Worm (Caenorhabditis elegans): ENCODE data around the gene C23H4.8.
A peak's percentile ranks its signal among the peaks of the same experiment; 100 is the strongest.

The C23H4.8 gene

ce11 chrX:12216943-12217342, at the start of gene C23H4.8:
Gene C23H4.8, plus strand, starts transcription at chrX:12217243.
- TF ChIP-seq nhr-6 (tag; optimal IDR thresholded peaks at IDR 0.05) (no peak), ztf-11 (tag; optimal IDR thresholded peaks at IDR 0.05) (no peak), sem-4 (tag; optimal IDR thresholded peaks at IDR 0.05) (no peak), mdl-1 (tag; optimal IDR thresholded peaks at IDR 0.05) (no peak), sma-3 (GFP tag; optimal IDR thresholded peaks at IDR 0.05) (no peak), zag-1 (tag; optimal IDR thresholded peaks at IDR 0.05) (no peak), ztf-4 (tag; optimal IDR thresholded peaks at IDR 0.05) (no peak), sma-9 (GFP tag; optimal IDR thresholded peaks at IDR 0.05) (no peak), sma-9 (tag; optimal IDR thresholded peaks at IDR 0.05) (no peak), elt-1 (tag; optimal IDR thresholded peaks at IDR 0.05) (no peak), nhr-129 (tag; optimal IDR thresholded peaks at IDR 0.05) (no peak), ceh-16 (tag; optimal IDR thresholded peaks at IDR 0.05) (no peak), unc-62 (GFP tag; optimal IDR thresholded peaks at IDR 0.05) (no peak), nhr-11 (tag; optimal IDR thresholded peaks at IDR 0.05) (no peak)

DNA sequence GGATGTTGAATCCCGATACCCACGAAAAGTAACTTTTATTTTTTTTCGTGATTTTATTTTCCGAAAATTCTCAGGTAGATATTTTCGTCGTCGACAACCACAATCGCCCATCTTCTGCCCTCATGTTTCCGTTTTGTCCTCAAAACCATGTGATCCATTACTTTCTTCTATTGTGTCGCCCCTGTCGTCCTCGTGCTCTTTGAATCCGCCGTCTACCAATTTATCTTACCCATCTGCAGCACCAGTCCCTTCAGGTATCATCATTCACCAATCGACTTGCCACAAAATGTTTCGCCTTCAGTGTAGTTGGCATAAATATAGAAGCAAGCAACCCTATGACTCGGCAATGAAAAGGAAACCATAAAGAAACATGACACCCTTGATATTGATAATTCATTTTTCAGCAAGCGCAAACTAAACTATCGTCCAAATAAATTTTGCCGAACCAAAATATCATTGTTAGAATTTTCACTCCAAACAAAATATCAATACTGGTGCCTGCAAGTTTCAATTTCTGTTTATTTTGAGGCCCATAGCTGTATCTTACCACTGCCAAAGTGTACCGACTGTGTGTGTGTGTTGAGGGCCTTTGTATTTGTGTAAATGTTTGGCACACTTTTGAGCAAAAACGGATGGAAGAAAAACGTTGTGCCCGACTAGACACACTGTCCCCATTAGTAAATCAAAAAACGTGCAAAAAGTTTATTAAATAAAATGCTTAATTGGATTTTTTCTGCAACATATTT, 49.2 kb upstream of the C23H4.8 start:
- peak in 1 of 2 experiments; percentile 15 for TF ChIP-seq lsy-2 (tag; optimal IDR thresholded peaks at IDR 0.05)
- TF ChIP-seq ztf-4 (tag; optimal IDR thresholded peaks at IDR 0.05), result no peak
- no peak for TF ChIP-seq crh-2 (tag; optimal IDR thresholded peaks at IDR 0.05)
- peak; percentile 70 for TF ChIP-seq nhr-129 (tag; optimal IDR thresholded peaks at IDR 0.05)
- TF ChIP-seq nhr-77 (tag; optimal IDR thresholded peaks at IDR 0.05), result no peak
- TF ChIP-seq lin-39 (tag; optimal IDR thresholded peaks at IDR 0.05), result no peak
- TF ChIP-seq mab-5 (tag; optimal IDR thresholded peaks at IDR 0.05), result no peak
- TF ChIP-seq snpc-4 (tag; optimal IDR thresholded peaks at IDR 0.05), result no peak
- no peak for TF ChIP-seq peb-1 (tag; optimal IDR thresholded peaks at IDR 0.05)
- no peak for TF ChIP-seq alr-1 (tag; optimal IDR thresholded peaks at IDR 0.05)
- no peak for TF ChIP-seq fos-1 (tag; optimal IDR thresholded peaks at IDR 0.05)

- TF ChIP-seq lin-13 (GFP tag; optimal IDR thresholded peaks at IDR 0.05), result no peak
- TF ChIP-seq nhr-77 (tag; optimal IDR thresholded peaks at IDR 0.05), result no peak
- TF ChIP-seq nhr-25 (tag; optimal IDR thresholded peaks at IDR 0.05), result no peak
- no peak for TF ChIP-seq alr-1 (tag; optimal IDR thresholded peaks at IDR 0.05)
- TF ChIP-seq mbf-1 (tag; optimal IDR thresholded peaks at IDR 0.05), result no peak
- TF ChIP-seq sem-4 (tag; optimal IDR thresholded peaks at IDR 0.05), result no peak
- no peak for TF ChIP-seq nhr-11 (tag; optimal IDR thresholded peaks at IDR 0.05)
- TF ChIP-seq ztf-1 (GFP tag; conservative IDR thresholded peaks at IDR 0.05), result no peak
- TF ChIP-seq nhr-129 (tag; optimal IDR thresholded peaks at IDR 0.05), result no peak
- TF ChIP-seq lin-39 (tag; optimal IDR thresholded peaks at IDR 0.05), result no peak
- no peak for TF ChIP-seq mdl-1 (tag; optimal IDR thresholded peaks at IDR 0.05)
- no peak for TF ChIP-seq crh-2 (tag; optimal IDR thresholded peaks at IDR 0.05)
- TF ChIP-seq unc-39 (tag; optimal IDR thresholded peaks at IDR 0.05), result no peak
These were observed 48.3 kb upstream of the C23H4.8 start for ce11 chrX:12168765-12169164.

DNA sequence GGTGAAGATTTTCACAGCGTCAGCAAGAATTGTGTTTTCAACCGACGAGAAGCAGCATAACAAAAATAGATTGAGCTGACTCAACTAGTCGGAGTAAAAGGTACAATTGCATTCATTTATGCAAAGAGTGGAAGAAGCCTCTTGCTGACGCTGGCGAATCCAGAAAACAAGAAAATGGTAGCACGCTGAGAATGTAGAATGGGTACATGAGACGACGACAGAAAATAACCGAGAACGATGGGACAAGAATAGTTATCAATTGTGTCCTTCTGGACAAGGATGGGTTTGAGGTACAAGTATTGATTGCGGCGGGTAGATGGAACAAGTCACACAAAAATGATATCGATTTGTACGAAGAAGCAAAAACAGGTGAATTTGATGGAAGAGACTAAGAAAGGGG, 47.7 kb upstream of the C23H4.8 start:
- TF ChIP-seq C34F6.9 (tag; optimal IDR thresholded peaks at IDR 0.05) (no peak), R02D3.7 (tag; optimal IDR thresholded peaks at IDR 0.05) (no peak), sem-4 (tag; optimal IDR thresholded peaks at IDR 0.05) (no peak), egl-27 (tag; optimal IDR thresholded peaks at IDR 0.05) (no peak), nhr-10 (tag; optimal IDR thresholded peaks at IDR 0.05) (no peak), mab-5 (tag; optimal IDR thresholded peaks at IDR 0.05) (no peak)

- no peak for TF ChIP-seq skn-1 (tag; optimal IDR thresholded peaks at IDR 0.05)
- no peak for TF ChIP-seq ztf-1 (GFP tag; conservative IDR thresholded peaks at IDR 0.05)
- TF ChIP-seq nhr-23 (tag; optimal IDR thresholded peaks at IDR 0.05), result no peak
- TF ChIP-seq nhr-10 (tag; optimal IDR thresholded peaks at IDR 0.05), result no peak
- no peak for TF ChIP-seq nhr-237 (tag; optimal IDR thresholded peaks at IDR 0.05)
- no peak for TF ChIP-seq ZK546.5 (tag; optimal IDR thresholded peaks at IDR 0.05)
- no peak for TF ChIP-seq nhr-12 (tag; optimal IDR thresholded peaks at IDR 0.05)
- TF ChIP-seq mab-5 (tag; optimal IDR thresholded peaks at IDR 0.05), result peak; percentile 69
- TF ChIP-seq nhr-25 (tag; optimal IDR thresholded peaks at IDR 0.05), result peak; percentile 86
- no peak for TF ChIP-seq mbf-1 (tag; optimal IDR thresholded peaks at IDR 0.05)
- TF ChIP-seq sma-3 (GFP tag; optimal IDR thresholded peaks at IDR 0.05), result peak; percentile 22
- peak; percentile 36 for TF ChIP-seq nhr-21 (tag; optimal IDR thresholded peaks at IDR 0.05)
- peak; percentile 65 for TF ChIP-seq zag-1 (tag; optimal IDR thresholded peaks at IDR 0.05)
- peak; percentile 52 for TF ChIP-seq ztf-4 (tag; optimal IDR thresholded peaks at IDR 0.05)
- peak; percentile 51 for TF ChIP-seq Y55F3AM.14 (GFP tag; optimal IDR thresholded peaks at IDR 0.05)
- TF ChIP-seq mdl-1 (tag; optimal IDR thresholded peaks at IDR 0.05), result peak; percentile 60 to 81
- peak; percentile 54 for TF ChIP-seq ama-1 (optimal IDR thresholded peaks at IDR 0.05)
- no peak for TF ChIP-seq unc-62 (GFP tag; optimal IDR thresholded peaks at IDR 0.05)
- no peak for TF ChIP-seq nhr-77 (tag; optimal IDR thresholded peaks at IDR 0.05)
- TF ChIP-seq sma-9 (GFP tag; optimal IDR thresholded peaks at IDR 0.05), result peak; percentile 94
- TF ChIP-seq sma-9 (tag; optimal IDR thresholded peaks at IDR 0.05), result peak; percentile 27
- peak; percentile 57 for TF ChIP-seq sem-4 (tag; optimal IDR thresholded peaks at IDR 0.05)
- TF ChIP-seq peb-1 (tag; optimal IDR thresholded peaks at IDR 0.05), result peak; percentile 18
- TF ChIP-seq unc-39 (tag; optimal IDR thresholded peaks at IDR 0.05), result no peak
- TF ChIP-seq elt-1 (tag; optimal IDR thresholded peaks at IDR 0.05), result peak; percentile 36
- peak; percentile 87 for TF ChIP-seq F13H6.1 (tag; optimal IDR thresholded peaks at IDR 0.05)
These were observed 45.3 kb upstream of the C23H4.8 start, which contains the start of gene F57G12.1 for ce11 chrX:12171631-12172348. Gene F57G12.1, minus strand, starts transcription at chrX:12171681.
